Worm (Caenorhabditis elegans) whole organism, young adult: Measurements from ENCODE around the gene uig-1.
A peak's percentile ranks its signal among the peaks of the same experiment; 100 is the strongest.

Experiments used
- B0019.2 ChIP-seq: fragments of 200-800 bp; sonication (Bioruptor generic); conservative IDR thresholded peaks from 2 replicates; pipeline ENCODE4 v1.3.6; 2022; ENCODE audit warnings: missing genetic modification reagents, missing genetic modification characterization, missing compliant biosample characterization
- B0035.1 ChIP-seq: sonication (generic microtip); optimal IDR thresholded peaks from 2 replicates; lab custom pipeline; 2016; ENCODE audit warnings: missing genetic modification characterization, mild to moderate bottlenecking, missing compliant biosample characterization, missing genotype, missing genetic modification reagents
- B0336.3 ChIP-seq: fragments of 200-800 bp; sonication (Bioruptor generic); IDR thresholded peaks from 2 replicates; pipeline ENCODE4 v1.3.6; 2022; ENCODE audit warnings: missing genetic modification characterization, missing compliant biosample characterization
- C06A6.2 ChIP-seq: fragments of 200-800 bp; sonication (Bioruptor generic); conservative IDR thresholded peaks from 2 replicates; pipeline ENCODE4 v1.3.6; 2022; ENCODE audit warnings: missing genetic modification characterization, missing compliant biosample characterization
- F22D6.2 ChIP-seq: sonication (generic microtip); optimal IDR thresholded peaks from 2 replicates; lab custom pipeline; 2016; ENCODE audit warnings: mild to moderate bottlenecking, missing genetic modification characterization, missing compliant biosample characterization
- F23B12.7 ChIP-seq: sonication (generic microtip); optimal IDR thresholded peaks from 2 replicates; lab custom pipeline; 2017; ENCODE audit warnings: missing genetic modification characterization, mild to moderate bottlenecking, missing compliant biosample characterization, antibody characterized with exemption, moderate library complexity; ENCODE audit not compliant: insufficient read depth
- F57C9.4 ChIP-seq: sonication (generic microtip); optimal IDR thresholded peaks from 2 replicates; lab custom pipeline; 2017; ENCODE audit warnings: mild to moderate bottlenecking, missing genetic modification characterization, missing compliant biosample characterization
- K12H6.12 ChIP-seq: fragments of 200-800 bp; sonication (Bioruptor generic); optimal IDR thresholded peaks from 2 replicates; lab custom pipeline; 2018; ENCODE audit warnings: mild to moderate bottlenecking, missing genetic modification characterization, missing compliant biosample characterization
- T07F8.4 ChIP-seq: sonication (generic microtip); optimal IDR thresholded peaks from 2 replicates; lab custom pipeline; 2016; ENCODE audit warnings: mild to moderate bottlenecking, missing genetic modification characterization, moderate library complexity, missing compliant biosample characterization
- Y53F4B.3 ChIP-seq: fragments of 200-800 bp; sonication (Bioruptor generic); IDR thresholded peaks from 2 replicates; pipeline ENCODE4 v1.3.6; 2022; ENCODE audit warnings: missing genetic modification reagents, missing genetic modification characterization, missing compliant biosample characterization
- Y79H2A.3 ChIP-seq: fragments of 200-800 bp; sonication (Bioruptor generic); conservative IDR thresholded peaks from 2 replicates; pipeline ENCODE4 v1.3.6; 2022; ENCODE audit warnings: missing genetic modification reagents, missing genetic modification characterization, missing compliant biosample characterization
- akir-1 ChIP-seq: fragments of 200-800 bp; sonication (Bioruptor generic); optimal IDR thresholded peaks from 2 replicates; lab custom pipeline; 2018; ENCODE audit warnings: mild to moderate bottlenecking, missing genetic modification characterization, moderate library complexity, missing compliant biosample characterization
- atf-7 ChIP-seq: sonication (generic microtip); optimal IDR thresholded peaks from 2 replicates; lab custom pipeline; 2017; ENCODE audit warnings: mild to moderate bottlenecking, missing genetic modification characterization, missing compliant biosample characterization
- attf-5 ChIP-seq: fragments of 200-800 bp; sonication (Bioruptor generic); optimal IDR thresholded peaks from 2 replicates; lab custom pipeline; 2018; ENCODE audit warnings: mild to moderate bottlenecking, missing genetic modification characterization, missing compliant biosample characterization
- ccch-3 ChIP-seq: fragments of 200-800 bp; sonication (Bioruptor generic); optimal IDR thresholded peaks from 2 replicates; lab custom pipeline; 2018; ENCODE audit warnings: mild to moderate bottlenecking, missing genetic modification characterization, missing compliant biosample characterization
- cebp-2 ChIP-seq: fragments of 200-800 bp; sonication (Bioruptor generic); IDR thresholded peaks from 2 replicates; pipeline ENCODE4 v1.3.6; 2022; ENCODE audit warnings: missing genetic modification characterization, missing compliant biosample characterization
- ceh-40 ChIP-seq: fragments of 200-800 bp; sonication (Bioruptor generic); IDR thresholded peaks from 2 replicates; pipeline ENCODE4 v1.3.6; 2022; ENCODE audit warnings: missing genetic modification characterization, missing compliant biosample characterization
- ceh-91 ChIP-seq: fragments of 200-800 bp; sonication (Bioruptor generic); IDR thresholded peaks from 2 replicates; pipeline ENCODE4 v1.3.6; 2022; ENCODE audit warnings: missing genetic modification reagents, missing genetic modification characterization, missing compliant biosample characterization
- chd-7 ChIP-seq: sonication (generic microtip); optimal IDR thresholded peaks from 2 replicates; lab custom pipeline; 2016; ENCODE audit warnings: mild to moderate bottlenecking, missing genetic modification characterization, moderate library complexity, missing compliant biosample characterization
- dpl-1 ChIP-seq: fragments of 150-350 bp; optimal IDR thresholded peaks from 2 replicates; lab custom pipeline; 2014; ENCODE audit warnings: missing biosample characterization, missing genetic modification reagents, missing genetic modification characterization
- egl-18 ChIP-seq: fragments of 200-800 bp; sonication (Bioruptor generic); IDR thresholded peaks from 2 replicates; pipeline ENCODE4 v1.3.6; 2022; ENCODE audit warnings: missing genetic modification reagents, missing genetic modification characterization, missing compliant biosample characterization
- egl-44 ChIP-seq: fragments of 200-800 bp; sonication (Bioruptor generic); IDR thresholded peaks from 2 replicates; pipeline ENCODE4 v1.3.6; 2022; ENCODE audit warnings: missing genetic modification reagents, missing genetic modification characterization, missing compliant biosample characterization
- egrh-3 ChIP-seq: fragments of 200-800 bp; sonication (Bioruptor generic); IDR thresholded peaks from 2 replicates; pipeline ENCODE4 v1.3.6; 2022; ENCODE audit warnings: missing genetic modification reagents, missing genetic modification characterization, missing compliant biosample characterization
- ekl-4 ChIP-seq: fragments of 200-800 bp; sonication (Bioruptor generic); IDR thresholded peaks from 2 replicates; pipeline ENCODE4 v1.3.6; 2022; ENCODE audit warnings: missing genetic modification reagents, missing genetic modification characterization, missing compliant biosample characterization
- ets-4 ChIP-seq: fragments of 200-800 bp; sonication (Bioruptor generic); optimal IDR thresholded peaks from 2 replicates; lab custom pipeline; 2018; ENCODE audit warnings: mild to moderate bottlenecking, missing genetic modification characterization, missing compliant biosample characterization
- gei-17 ChIP-seq: fragments of 200-800 bp; sonication (Bioruptor generic); optimal IDR thresholded peaks from 2 replicates; lab custom pipeline; 2018; ENCODE audit warnings: mild to moderate bottlenecking, missing genetic modification characterization, missing compliant biosample characterization
- hmg-20 ChIP-seq: fragments of 200-800 bp; sonication (Bioruptor generic); IDR thresholded peaks from 2 replicates; pipeline ENCODE4 v1.3.6; 2022; ENCODE audit warnings: missing genetic modification reagents, missing genetic modification characterization, missing compliant biosample characterization
- hsf-1 ChIP-seq: fragments of 200-800 bp; sonication (Bioruptor generic); IDR thresholded peaks from 2 replicates; pipeline ENCODE4 v1.3.6; 2022; ENCODE audit warnings: missing genetic modification reagents, missing genetic modification characterization, missing compliant biosample characterization
- let-526 ChIP-seq: fragments of 200-800 bp; sonication (Bioruptor generic); IDR thresholded peaks from 2 replicates; pipeline ENCODE4 v1.3.6; 2022; ENCODE audit warnings: missing genetic modification reagents, missing genetic modification characterization, missing compliant biosample characterization
- lin-26 ChIP-seq: fragments of 200-800 bp; sonication (Bioruptor generic); IDR thresholded peaks from 2 replicates; pipeline ENCODE4 v1.3.6; 2022; ENCODE audit warnings: missing genetic modification reagents, missing genetic modification characterization, missing compliant biosample characterization
- lin-35 ChIP-seq, 3 experiments: fragments of 150-350 bp in 2 of 3; sonication (generic microtip) in 1 of 3; optimal IDR thresholded peaks; 2 replicates each; lab custom pipeline; 2014 to 2018; ENCODE audit warnings: missing biosample characterization in 3 of 3, missing genetic modification characterization in 3 of 3, missing genetic modification reagents in 3 of 3
- lin-40 ChIP-seq: sonication (generic microtip); optimal IDR thresholded peaks from 2 replicates; lab custom pipeline; 2016; ENCODE audit warnings: missing genetic modification characterization, mild to moderate bottlenecking, missing compliant biosample characterization, missing genotype, missing genetic modification reagents
- lsy-27 ChIP-seq: sonication (generic microtip); optimal IDR thresholded peaks from 2 replicates; lab custom pipeline; 2017; ENCODE audit warnings: missing genetic modification characterization, mild to moderate bottlenecking, missing compliant biosample characterization, antibody characterized with exemption, missing genotype, borderline replicate concordance; ENCODE audit not compliant: insufficient read depth
- madf-6 ChIP-seq: fragments of 200-800 bp; sonication (Bioruptor generic); IDR thresholded peaks from 2 replicates; pipeline ENCODE4 v1.3.6; 2022; ENCODE audit warnings: missing genetic modification reagents, missing genetic modification characterization, missing compliant biosample characterization
- nfya-1 ChIP-seq: sonication (generic microtip); optimal IDR thresholded peaks from 2 replicates; lab custom pipeline; 2017; ENCODE audit warnings: antibody characterized with exemption, missing compliant biosample characterization, missing genetic modification characterization, borderline replicate concordance; ENCODE audit not compliant: insufficient read depth
- nfya-2 ChIP-seq: fragments of 200-800 bp; sonication (Bioruptor generic); IDR thresholded peaks from 2 replicates; pipeline ENCODE4 v1.3.6; 2022; ENCODE audit warnings: missing genetic modification reagents, missing genetic modification characterization, missing compliant biosample characterization
- nfyb-1 ChIP-seq: fragments of 200-800 bp; sonication (Bioruptor generic); IDR thresholded peaks from 2 replicates; pipeline ENCODE4 v1.3.6; 2022; ENCODE audit warnings: missing genetic modification reagents, missing genetic modification characterization, missing compliant biosample characterization
- nhr-90 ChIP-seq: sonication (generic microtip); optimal IDR thresholded peaks from 2 replicates; lab custom pipeline; 2016; ENCODE audit warnings: missing genotype, mild to moderate bottlenecking, missing genetic modification characterization, missing compliant biosample characterization
- pbrm-1 ChIP-seq: fragments of 200-800 bp; sonication (Bioruptor generic); IDR thresholded peaks from 2 replicates; pipeline ENCODE4 v1.3.6; 2022; ENCODE audit warnings: missing genetic modification reagents, missing genetic modification characterization, missing compliant biosample characterization
- pha-4 ChIP-seq: fragments of 150-350 bp; sonication (generic microtip); optimal IDR thresholded peaks from 2 replicates; lab custom pipeline; 2014; ENCODE audit warnings: missing biosample characterization, missing genetic modification reagents, missing genetic modification characterization
- repo-1 ChIP-seq: sonication (generic microtip); optimal IDR thresholded peaks from 2 replicates; lab custom pipeline; 2017; ENCODE audit warnings: mild to moderate bottlenecking, missing genetic modification characterization, missing compliant biosample characterization
- rpc-1 ChIP-seq, 2 experiments: fragments of 150-350 bp in 1 of 2; sonication (generic microtip) in 1 of 2; optimal IDR thresholded peaks; 2 replicates each; lab custom pipeline; 2014 to 2018; ENCODE audit warnings: missing biosample characterization in 1 of 2, missing genetic modification characterization in 1 of 2, missing genetic modification reagents in 1 of 2, missing genotype in 1 of 2
- sdz-38 ChIP-seq: sonication (generic microtip); optimal IDR thresholded peaks from 2 replicates; lab custom pipeline; 2016; ENCODE audit warnings: missing genotype, missing genetic modification characterization, missing compliant biosample characterization
- snpc-1.3 ChIP-seq: sonication (generic microtip); optimal IDR thresholded peaks from 2 replicates; lab custom pipeline; 2017; ENCODE audit warnings: missing genetic modification characterization, mild to moderate bottlenecking, missing compliant biosample characterization, antibody characterized with exemption, moderate library complexity, missing genotype, missing genetic modification reagents; ENCODE audit not compliant: insufficient read depth
- snpc-3.4 ChIP-seq: sonication (generic microtip); optimal IDR thresholded peaks from 2 replicates; lab custom pipeline; 2017; ENCODE audit warnings: missing genetic modification characterization, mild to moderate bottlenecking, missing compliant biosample characterization, antibody characterized with exemption, moderate library complexity, missing genotype, missing genetic modification reagents
- tbp1 ChIP-seq: fragments of 200-800 bp; sonication (Bioruptor generic); optimal IDR thresholded peaks from 2 replicates; lab custom pipeline; 2018; ENCODE audit warnings: mild to moderate bottlenecking, missing genetic modification characterization, missing compliant biosample characterization
- tbx-9 ChIP-seq: sonication (generic microtip); optimal IDR thresholded peaks from 2 replicates; lab custom pipeline; 2016; ENCODE audit warnings: borderline replicate concordance, missing genetic modification characterization, inconsistent platforms, missing compliant biosample characterization
- ztf-6 ChIP-seq: fragments of 200-800 bp; sonication (Bioruptor generic); IDR thresholded peaks from 2 replicates; pipeline ENCODE4 v1.3.6; 2022; ENCODE audit warnings: missing genetic modification reagents, missing genetic modification characterization, missing compliant biosample characterization

uig-1 gene

ce11 chrV:13269228-13269630 lies 26.5 kb downstream of the uig-1 start (continued):
- TF ChIP-seq lin-35 (GFP tag; optimal IDR thresholded peaks at IDR 0.05; lab: Kevin White, UChicago) = no peak
- TF ChIP-seq snpc-1.3 = no peak
- TF ChIP-seq Y79H2A.3 (GFP tag; lab: Robert Waterston, UW) = no peak
- TF ChIP-seq Y53F4B.3 (GFP tag; lab: Robert Waterston, UW) = no peak
- TF ChIP-seq attf-5 = no peak
- no peak for TF ChIP-seq chd-7 (tag; lab: Kevin White, UChicago)
- TF ChIP-seq ekl-4 (GFP tag; lab: Robert Waterston, UW) = no peak
- no peak for TF ChIP-seq madf-6 (GFP tag; lab: Robert Waterston, UW)
- no peak for TF ChIP-seq C06A6.2 (GFP tag; lab: Robert Waterston, UW)
- TF ChIP-seq ceh-40 (GFP tag; lab: Robert Waterston, UW) = no peak
- no peak for TF ChIP-seq tbx-9 (tag; lab: Kevin White, UChicago)
- TF ChIP-seq atf-7 (tag; lab: Kevin White, UChicago) = peak; percentile 74
- no peak for TF ChIP-seq pbrm-1 (GFP tag; lab: Robert Waterston, UW)
- no peak for TF ChIP-seq nfya-2 (GFP tag; lab: Robert Waterston, UW)
- no peak for TF ChIP-seq dpl-1 (GFP tag; lab: Kevin White, UChicago)
- peak; percentile 63 for TF ChIP-seq ets-4 (GFP tag; lab: Kevin White, UChicago)
- no peak for TF ChIP-seq ccch-3 (GFP tag; lab: Kevin White, UChicago)
- TF ChIP-seq nhr-90 = peak; percentile 25
- no peak for TF ChIP-seq hsf-1 (GFP tag; lab: Robert Waterston, UW)
- no peak for TF ChIP-seq F57C9.4 (tag; lab: Kevin White, UChicago)
- TF ChIP-seq nfya-1 (tag; lab: Kevin White, UChicago) = no peak
- TF ChIP-seq gei-17 (GFP tag; lab: Kevin White, UChicago) = no peak
- no peak for TF ChIP-seq snpc-3.4
- no peak for TF ChIP-seq ztf-6 (GFP tag; lab: Robert Waterston, UW)
- no peak for TF ChIP-seq K12H6.12 (tag; lab: Kevin White, UChicago)
- TF ChIP-seq hmg-20 (GFP tag; lab: Robert Waterston, UW) = no peak
- TF ChIP-seq nfyb-1 (GFP tag; lab: Robert Waterston, UW) = peak; percentile 51; the same call in 1 of the 2 replicates
- TF ChIP-seq egrh-3 = no peak
- no peak for TF ChIP-seq B0019.2
- TF ChIP-seq repo-1 (tag; lab: Kevin White, UChicago) = no peak
- TF ChIP-seq let-526 (GFP tag; lab: Robert Waterston, UW) = no peak
- TF ChIP-seq egl-18 (GFP tag; lab: Robert Waterston, UW) = no peak
- peak; percentile 29 for TF ChIP-seq lin-40 (tag; lab: Kevin White, UChicago)
- no peak for TF ChIP-seq lsy-27
- TF ChIP-seq F23B12.7 = no peak
- peak; percentile 20 for TF ChIP-seq tbp1 (GFP tag; lab: Kevin White, UChicago)
- no peak for TF ChIP-seq T07F8.4
- no peak for TF ChIP-seq rpc-1 (optimal IDR thresholded peaks at IDR 0.05; lab: Kevin White, UChicago)
- no peak for TF ChIP-seq rpc-1 (tag; optimal IDR thresholded peaks at IDR 0.05; lab: Kevin White, UChicago)
- no peak for TF ChIP-seq sdz-38 (tag; lab: Kevin White, UChicago)
- TF ChIP-seq pha-4 (tag; lab: Kevin White, UChicago) = peak; percentile 82
- no peak for TF ChIP-seq B0035.1 (tag; lab: Kevin White, UChicago)
- TF ChIP-seq egl-44 (GFP tag; lab: Robert Waterston, UW) = 0 out of 2 replicates have a peak, but pooled peaks have one; percentile 26
- TF ChIP-seq lin-26 = no peak
- TF ChIP-seq akir-1 (GFP tag; lab: Kevin White, UChicago) = no peak
- 0 out of 2 replicates have a peak, but pooled peaks have one; percentile 38 for TF ChIP-seq B0336.3
- TF ChIP-seq cebp-2 (GFP tag; lab: Robert Waterston, UW) = no peak
- TF ChIP-seq ceh-91 (GFP tag; lab: Robert Waterston, UW) = no peak
- no peak for TF ChIP-seq F22D6.2 (tag; lab: Kevin White, UChicago)
